Fruit fly (Drosophila melanogaster) whole organism, embryonic: ENCODE results near the gene Gcn5.

ENCODE experiments used
- CG10274 ChIP-seq: fragments of 200-800 bp; sonication (Bioruptor generic); optimal IDR thresholded peaks from 3 replicates; lab custom pipeline; 2017; ENCODE audit warnings: missing biosample characterization, mild to moderate bottlenecking, missing genetic modification characterization
- CG10565 ChIP-seq: fragments of 200-800 bp; sonication (Bioruptor generic); optimal IDR thresholded peaks from 3 replicates; lab custom pipeline; 2016; ENCODE audit warnings: missing biosample characterization, mild to moderate bottlenecking, missing genetic modification characterization
- CG11504 ChIP-seq: fragments of 200-800 bp; sonication (Bioruptor generic); optimal IDR thresholded peaks from 3 replicates; lab custom pipeline; 2019; ENCODE audit warnings: missing biosample characterization, mild to moderate bottlenecking, missing genetic modification characterization, moderate library complexity
- CG12659 ChIP-seq: fragments of 200-800 bp; sonication (Bioruptor generic); optimal IDR thresholded peaks from 3 replicates; lab custom pipeline; 2017; ENCODE audit warnings: mild to moderate bottlenecking, missing biosample characterization, missing genetic modification reagents, missing genetic modification characterization
- CG14014 ChIP-seq: fragments of 200-800 bp; sonication (Bioruptor generic); IDR thresholded peaks from 2 replicates; pipeline ENCODE4 v1.3.6; 2022; ENCODE audit warnings: missing biosample characterization, missing genetic modification characterization
- CG14441 ChIP-seq: fragments of 200-800 bp; sonication (Bioruptor generic); IDR thresholded peaks from 2 replicates; pipeline ENCODE4 v1.3.6; 2022; ENCODE audit warnings: missing biosample characterization, missing genetic modification characterization
- CG15073 ChIP-seq: fragments of 200-800 bp; sonication (Bioruptor generic); optimal IDR thresholded peaks from 2 replicates; lab custom pipeline; 2016; ENCODE audit warnings: missing biosample characterization, missing genetic modification characterization
- CG1603 ChIP-seq: fragments of 200-800 bp; sonication (Bioruptor generic); optimal IDR thresholded peaks from 2 replicates; lab custom pipeline; 2019; ENCODE audit warnings: missing biosample characterization, mild to moderate bottlenecking, missing genetic modification characterization, moderate library complexity
- CG1647 ChIP-seq: fragments of 200-800 bp; sonication (Bioruptor generic); optimal IDR thresholded peaks from 3 replicates; lab custom pipeline; 2016; ENCODE audit warnings: missing biosample characterization, missing genetic modification characterization
- CG2116 ChIP-seq: fragments of 200-800 bp; sonication (Bioruptor generic); optimal IDR thresholded peaks from 3 replicates; lab custom pipeline; 2018; ENCODE audit warnings: missing biosample characterization, mild to moderate bottlenecking, missing genetic modification characterization
- CG30403 ChIP-seq: fragments of 200-800 bp; sonication (Bioruptor generic); optimal IDR thresholded peaks from 3 replicates; lab custom pipeline; 2016; ENCODE audit warnings: missing biosample characterization, missing genetic modification characterization
- CG4854 ChIP-seq: fragments of 200-800 bp; sonication (Bioruptor generic); optimal IDR thresholded peaks from 2 replicates; lab custom pipeline; 2016; ENCODE audit warnings: missing biosample characterization, missing genetic modification characterization, inconsistent platforms
- CG5245 ChIP-seq: fragments of 200-800 bp; sonication (Bioruptor generic); optimal IDR thresholded peaks from 3 replicates; lab custom pipeline; 2016; ENCODE audit warnings: missing biosample characterization, missing genetic modification characterization
- CG6272 ChIP-seq: fragments of 200-800 bp; sonication (Bioruptor generic); IDR thresholded peaks from 2 replicates; pipeline ENCODE4 v1.3.6; 2022; ENCODE audit warnings: missing biosample characterization, missing genetic modification characterization
- CG7928 ChIP-seq: fragments of 200-800 bp; sonication (Bioruptor generic); optimal IDR thresholded peaks from 2 replicates; lab custom pipeline; 2017; ENCODE audit warnings: missing biosample characterization, mild to moderate bottlenecking, missing genetic modification characterization
- CG9727 ChIP-seq: fragments of 200-800 bp; sonication (Bioruptor generic); optimal IDR thresholded peaks from 3 replicates; lab custom pipeline; 2017; ENCODE audit warnings: missing biosample characterization, mild to moderate bottlenecking, missing genetic modification characterization
- CG9932 ChIP-seq: fragments of 200-800 bp; sonication (Bioruptor generic); IDR thresholded peaks from 2 replicates; pipeline ENCODE4 v1.3.6; 2022; ENCODE audit warnings: missing biosample characterization, missing genetic modification characterization
- CTCF ChIP-seq: fragments of 200-800 bp; sonication (Bioruptor generic); optimal IDR thresholded peaks from 2 replicates; lab custom pipeline; 2017; ENCODE audit warnings: missing biosample characterization, mild to moderate bottlenecking, missing genetic modification characterization, moderate library complexity
- Camta ChIP-seq: fragments of 200-800 bp; sonication (Bioruptor generic); optimal IDR thresholded peaks from 2 replicates; lab custom pipeline; 2016; ENCODE audit warnings: missing biosample characterization, missing genetic modification characterization
- Dp ChIP-seq: fragments of 200-800 bp; sonication (Bioruptor generic); optimal IDR thresholded peaks from 2 replicates; lab custom pipeline; 2018; ENCODE audit warnings: missing biosample characterization, mild to moderate bottlenecking, missing genetic modification characterization, moderate library complexity
- HLH54F ChIP-seq: fragments of 200-800 bp; sonication (Bioruptor generic); optimal IDR thresholded peaks from 3 replicates; lab custom pipeline; 2016; ENCODE audit warnings: missing biosample characterization, missing genetic modification characterization
- Hmr ChIP-seq: fragments of 200-800 bp; sonication (Bioruptor generic); optimal IDR thresholded peaks from 3 replicates; lab custom pipeline; 2017; ENCODE audit warnings: mild to moderate bottlenecking, missing biosample characterization, missing genetic modification reagents, missing genetic modification characterization
- Hmx ChIP-seq: fragments of 200-800 bp; sonication (Bioruptor generic); optimal IDR thresholded peaks from 2 replicates; lab custom pipeline; 2016; ENCODE audit warnings: missing biosample characterization, missing genetic modification characterization
- Hr51 ChIP-seq, 2 experiments: fragments of 200-800 bp; sonication (Bioruptor generic); optimal IDR thresholded peaks; 2 replicates in 1 of 2; 3 replicates in 1 of 2; lab custom pipeline; 2016 to 2018; ENCODE audit warnings: missing biosample characterization in 2 of 2, missing genetic modification characterization in 2 of 2, mild to moderate bottlenecking in 1 of 2, moderate library complexity in 1 of 2
- NFAT ChIP-seq: fragments of 200-800 bp; sonication (Bioruptor generic); IDR thresholded peaks from 2 replicates; pipeline ENCODE4 v1.3.6; 2022; ENCODE audit warnings: missing biosample characterization, missing genetic modification characterization
- Nf-YC ChIP-seq: fragments of 200-800 bp; optimal IDR thresholded peaks from 3 replicates; lab custom pipeline; 2019; ENCODE audit warnings: missing biosample characterization, mild to moderate bottlenecking, missing genetic modification characterization, moderate library complexity
- Scr ChIP-seq: fragments of 200-800 bp; sonication (Bioruptor generic); IDR thresholded peaks from 2 replicates; pipeline ENCODE4 v1.3.6; 2022; ENCODE audit warnings: missing biosample characterization, missing genetic modification characterization; ENCODE audit not compliant: partially characterized antibody
- Spps ChIP-seq: fragments of 200-800 bp; sonication (Bioruptor generic); optimal IDR thresholded peaks from 2 replicates; lab custom pipeline; 2018; ENCODE audit warnings: missing biosample characterization, mild to moderate bottlenecking, missing genetic modification characterization
- Stat92E ChIP-seq, 3 experiments: fragments of >200 bp in 2 of 3; fragments of 200-800 bp in 1 of 3; sonication (Bioruptor generic) in 1 of 3; optimal IDR thresholded peaks; 2 replicates each; lab custom pipeline; 2017 to 2019; ENCODE audit warnings: missing biosample characterization in 3 of 3, missing genetic modification characterization in 3 of 3, mild to moderate bottlenecking in 1 of 3, moderate library complexity in 1 of 3
- Usf ChIP-seq: fragments of 200-800 bp; sonication (Bioruptor generic); optimal IDR thresholded peaks from 2 replicates; lab custom pipeline; 2017; ENCODE audit warnings: missing genotype, missing biosample characterization, missing genetic modification characterization
- Xbp1 ChIP-seq: fragments of 200-800 bp; sonication (Bioruptor generic); optimal IDR thresholded peaks from 3 replicates; lab custom pipeline; 2016; ENCODE audit warnings: missing biosample characterization, mild to moderate bottlenecking, missing genetic modification characterization
- az2 ChIP-seq: fragments of 200-800 bp; sonication (Bioruptor generic); optimal IDR thresholded peaks from 3 replicates; lab custom pipeline; 2016; ENCODE audit warnings: missing biosample characterization, missing genetic modification characterization
- br ChIP-seq: fragments of >200 bp; optimal IDR thresholded peaks from 2 replicates; lab custom pipeline; 2017
- chn ChIP-seq: fragments of 200-800 bp; sonication (Bioruptor generic); optimal IDR thresholded peaks from 2 replicates; lab custom pipeline; 2016; ENCODE audit warnings: missing biosample characterization, missing genetic modification characterization
- croc ChIP-seq: fragments of 200-800 bp; sonication (Bioruptor generic); conservative IDR thresholded peaks from 3 replicates; pipeline ENCODE4 v1.3.6; 2022; ENCODE audit warnings: missing biosample characterization, missing genetic modification characterization
- crol ChIP-seq: fragments of 200-800 bp; sonication (Bioruptor generic); IDR thresholded peaks from 2 replicates; pipeline ENCODE4 v1.3.6; 2022; ENCODE audit warnings: missing biosample characterization, missing genetic modification characterization
- cwo ChIP-seq: fragments of 200-800 bp; sonication (Bioruptor generic); optimal IDR thresholded peaks from 3 replicates; lab custom pipeline; 2017; ENCODE audit warnings: missing biosample characterization, missing genetic modification characterization, mild to moderate bottlenecking, moderate library complexity, missing genetic modification reagents
- da ChIP-seq: fragments of 200-800 bp; sonication (Bioruptor generic); optimal IDR thresholded peaks from 2 replicates; lab custom pipeline; 2016; ENCODE audit warnings: missing biosample characterization, missing genetic modification characterization
- ewg ChIP-seq: fragments of 200-800 bp; sonication (Bioruptor generic); optimal IDR thresholded peaks from 3 replicates; lab custom pipeline; 2017; ENCODE audit warnings: mild to moderate bottlenecking, missing biosample characterization, missing genetic modification reagents, missing genetic modification characterization
- fd96Cb ChIP-seq: fragments of 200-800 bp; sonication (Bioruptor generic); optimal IDR thresholded peaks from 2 replicates; lab custom pipeline; 2018; ENCODE audit warnings: missing biosample characterization, mild to moderate bottlenecking, missing genetic modification characterization, moderate library complexity
- gem ChIP-seq: fragments of 200-800 bp; sonication (Bioruptor generic); optimal IDR thresholded peaks from 2 replicates; lab custom pipeline; 2019; ENCODE audit warnings: missing biosample characterization, mild to moderate bottlenecking, missing genetic modification characterization, moderate library complexity
- lilli ChIP-seq: fragments of 200-800 bp; sonication (Bioruptor generic); optimal IDR thresholded peaks from 3 replicates; lab custom pipeline; 2016; ENCODE audit warnings: missing biosample characterization, missing genetic modification characterization
- mld ChIP-seq: fragments of 200-800 bp; sonication (Bioruptor generic); IDR thresholded peaks from 3 replicates; pipeline ENCODE4 v1.3.6; 2022; ENCODE audit warnings: missing biosample characterization, missing genetic modification characterization; ENCODE audit not compliant: partially characterized antibody
- nom ChIP-seq: fragments of 200-800 bp; sonication (Bioruptor generic); optimal IDR thresholded peaks from 2 replicates; lab custom pipeline; 2017; ENCODE audit warnings: missing biosample characterization, missing genetic modification characterization, mild to moderate bottlenecking, moderate library complexity, missing genetic modification reagents
- repo ChIP-seq: fragments of 200-800 bp; sonication (Bioruptor generic); optimal IDR thresholded peaks from 2 replicates; lab custom pipeline; 2016; ENCODE audit warnings: missing biosample characterization, missing genetic modification characterization
- sd ChIP-seq: fragments of 200-800 bp; sonication (Bioruptor generic); optimal IDR thresholded peaks from 3 replicates; lab custom pipeline; 2018; ENCODE audit warnings: missing biosample characterization, mild to moderate bottlenecking, missing genetic modification characterization, moderate library complexity
- sim ChIP-seq: fragments of 200-800 bp; sonication (Bioruptor generic); IDR thresholded peaks from 2 replicates; pipeline ENCODE4 v1.3.6; 2022; ENCODE audit warnings: missing biosample characterization, missing genetic modification characterization
- sisA ChIP-seq: fragments of 200-800 bp; sonication (Bioruptor generic); IDR thresholded peaks from 2 replicates; pipeline ENCODE4 v1.3.6; 2022; ENCODE audit warnings: missing biosample characterization, missing genetic modification characterization
- unpg ChIP-seq: fragments of 200-800 bp; sonication (Bioruptor generic); optimal IDR thresholded peaks from 3 replicates; lab custom pipeline; 2018; ENCODE audit warnings: missing biosample characterization, mild to moderate bottlenecking, missing genetic modification characterization, moderate library complexity

Gene Gcn5

DNA sequence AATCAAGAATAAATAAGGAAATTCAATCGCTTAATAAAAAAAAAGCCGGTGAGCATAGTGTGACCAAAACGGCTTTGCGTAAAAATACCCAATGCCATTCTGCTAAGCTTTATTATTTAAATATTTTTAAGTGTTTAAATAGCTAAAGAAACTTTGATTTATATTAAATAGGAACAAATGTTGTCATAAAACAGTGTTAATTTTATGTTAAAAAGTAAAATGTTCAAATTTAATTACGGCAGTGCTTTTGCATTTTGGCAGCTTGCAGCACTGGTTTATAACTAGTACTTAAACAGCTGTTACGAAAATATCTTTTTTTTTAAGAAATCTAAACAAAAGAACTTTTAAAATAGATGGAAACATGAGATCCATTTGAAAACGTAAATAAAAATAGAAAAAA is 22.6 kb downstream of the Gcn5 start, which contains the start of the genes CG10638 and CG10681 (continued):
- TF ChIP-seq sd (tag; lab: Kevin White, UChicago) (no peak), CG7928 (GFP tag; lab: Kevin White, UChicago) (peak; percentile 28), mld (no peak), CTCF (GFP tag; lab: Kevin White, UChicago) (peak; percentile 2), CG12659 (GFP tag; lab: Kevin White, UChicago) (peak; percentile 80), CG14014 (GFP tag; lab: Robert Waterston, UW) (no peak), lilli (GFP tag; lab: Kevin White, UChicago) (peak; percentile 61), Spps (tag; lab: Kevin White, UChicago) (peak; percentile 43), unpg (GFP tag; lab: Kevin White, UChicago) (peak; percentile 54), CG14441 (no peak), repo (no peak), CG4854 (GFP tag; lab: Kevin White, UChicago) (peak; percentile 10), br (lab: Kevin White, UChicago) (no peak), Hr51 (GFP tag; optimal IDR thresholded peaks at IDR 0.05; lab: Kevin White, UChicago) (peak in 1 of 2 experiments; percentile 36), Hmx (GFP tag; lab: Kevin White, UChicago) (peak; percentile 0), CG9932 (GFP tag; lab: Robert Waterston, UW) (peak; percentile 62), CG5245 (peak; percentile 49), nom (GFP tag; lab: Kevin White, UChicago) (peak; percentile 30), CG10565 (no peak), Xbp1 (GFP tag; lab: Kevin White, UChicago) (peak; percentile 55), CG30403 (GFP tag; lab: Kevin White, UChicago) (peak; percentile 49), Dp (GFP tag; lab: Kevin White, UChicago) (peak; percentile 49), az2 (GFP tag; lab: Kevin White, UChicago) (peak; percentile 23), Hmr (peak; percentile 13), CG6272 (no peak), CG1603 (tag; lab: Kevin White, UChicago) (peak; percentile 43)

DNA sequence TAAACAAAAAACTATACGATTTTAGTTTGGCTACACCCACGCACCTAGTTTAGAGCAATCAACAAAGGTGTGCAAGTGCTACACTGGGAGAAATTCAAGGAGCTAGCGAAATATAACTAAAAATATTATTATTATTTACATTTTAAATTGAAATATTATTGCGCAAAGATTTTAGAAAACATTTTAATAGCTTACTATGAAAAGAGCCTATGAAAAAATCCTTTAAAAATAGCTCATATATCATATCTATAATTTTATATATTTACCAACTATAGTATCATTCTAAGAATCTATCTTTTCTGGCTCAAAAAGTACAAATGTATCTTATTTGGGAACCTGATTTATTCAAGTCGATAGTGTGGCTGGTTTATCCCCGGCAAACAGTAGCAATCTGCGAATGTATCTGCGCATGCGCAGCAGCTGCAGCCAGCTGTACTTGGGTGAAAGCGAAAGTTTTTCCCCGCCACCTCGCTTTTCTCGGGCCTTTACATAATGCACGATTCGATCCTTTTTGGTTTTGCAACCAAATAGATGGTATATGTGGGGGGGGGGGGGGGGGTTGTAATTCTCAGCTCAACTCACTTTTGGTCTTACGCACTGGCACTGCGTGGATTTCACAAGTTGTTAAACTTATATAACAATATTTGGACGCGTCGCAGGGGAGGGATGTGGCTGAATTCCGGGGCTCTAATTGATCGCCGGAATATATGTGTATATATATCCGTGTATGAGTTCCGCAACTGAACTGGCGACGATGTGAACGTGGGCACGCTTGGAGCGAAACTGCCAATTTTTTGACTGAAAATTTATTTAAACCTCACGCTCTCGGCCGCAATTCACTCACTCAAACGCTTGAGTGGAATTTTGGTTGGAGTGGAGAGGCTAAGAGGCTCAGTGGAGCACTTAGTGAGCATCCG is 27.1 kb downstream of the Gcn5 start, which contains the start of gene CG10657:
CG10657 (minus strand) TSS at position 789 of the 917 bp plus-strand sequence.
- TF ChIP-seq fd96Cb (tag; lab: Kevin White, UChicago) = no peak
- 0 out of 2 replicates have a peak, but pooled peaks have one; percentile 32 for TF ChIP-seq sim
- no peak for TF ChIP-seq croc (GFP tag; lab: Robert Waterston, UW)
- no peak for TF ChIP-seq CG9727 (GFP tag; lab: Kevin White, UChicago)
- no peak for TF ChIP-seq chn
- no peak for TF ChIP-seq cwo (GFP tag; lab: Kevin White, UChicago)
- no peak for TF ChIP-seq ewg (GFP tag; lab: Kevin White, UChicago)
- TF ChIP-seq CG11504 = peak; percentile 16
- no peak for TF ChIP-seq Stat92E (GFP tag; optimal IDR thresholded peaks at IDR 0.05; lab: Kevin White, UChicago)
- TF ChIP-seq CG1647 (GFP tag; lab: Kevin White, UChicago) = no peak
- no peak for TF ChIP-seq CG10274 (GFP tag; lab: Kevin White, UChicago)
- TF ChIP-seq NFAT (GFP tag; lab: Robert Waterston, UW) = no peak
- no peak for TF ChIP-seq sisA (GFP tag; lab: Robert Waterston, UW)
- TF ChIP-seq Nf-YC (tag; lab: Kevin White, UChicago) = peak; percentile 8
- TF ChIP-seq HLH54F (GFP tag; lab: Kevin White, UChicago) = no peak
- peak; percentile 7 for TF ChIP-seq gem (tag; lab: Kevin White, UChicago)
- peak; percentile 57; the same call in 1 of the 2 replicates for TF ChIP-seq crol (GFP tag; lab: Robert Waterston, UW)
- TF ChIP-seq Scr (GFP tag; lab: Robert Waterston, UW) = peak; percentile 29; the same call in 1 of the 2 replicates
- TF ChIP-seq Usf (GFP tag; lab: Kevin White, UChicago) = no peak
- no peak for TF ChIP-seq CG2116 (GFP tag; lab: Kevin White, UChicago)
- no peak for TF ChIP-seq Camta (GFP tag; lab: Kevin White, UChicago)
- TF ChIP-seq da (GFP tag; lab: Kevin White, UChicago) = no peak
- no peak for TF ChIP-seq CG15073
